Worm (Caenorhabditis elegans): ENCODE results near the gene hmgs-1.

DNA sequence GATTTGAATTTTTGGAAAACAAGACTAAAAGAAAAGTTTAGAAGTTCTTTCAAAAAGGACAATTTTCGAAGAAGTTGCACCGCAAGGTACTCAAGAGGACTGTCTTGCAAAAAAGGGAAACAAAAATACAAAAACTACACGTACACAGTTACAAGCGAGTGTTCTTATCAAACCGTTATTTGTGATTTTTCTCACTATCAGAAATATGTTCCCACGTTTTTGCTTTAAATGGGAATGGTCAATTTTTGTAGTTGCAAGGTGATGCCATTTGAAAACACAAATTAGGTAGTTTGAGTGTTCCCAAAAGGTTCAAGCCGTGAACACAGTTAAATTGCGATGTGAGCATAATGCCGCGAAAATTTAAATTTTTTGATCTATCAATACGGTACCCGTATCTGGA, 11.8 kb upstream of the hmgs-1 start:
- TF ChIP-seq T07F8.4 (tag; optimal IDR thresholded peaks at IDR 0.05) (no peak), F55B11.4 (tag; optimal IDR thresholded peaks at IDR 0.05; ENCODE audit: borderline replicate concordance, insufficient read depth) (no peak), die-1 (tag; optimal IDR thresholded peaks at IDR 0.05) (no peak), hsf-1 (GFP tag; IDR thresholded peaks at IDR 0.05) (no peak), hmg-20 (GFP tag; IDR thresholded peaks at IDR 0.05) (no peak), Y56A3A.18 (GFP tag; IDR thresholded peaks at IDR 0.05) (no peak)

All from whole organism, young adult.